Worm (Caenorhabditis elegans) whole organism, L4 larva: ENCODE results near the gene H11E01.3.

Source experiments
- ces-1 ChIP-seq: fragments of 150-350 bp; sonication (generic microtip); optimal IDR thresholded peaks from 4 replicates; lab custom pipeline; 2014; ENCODE audit warnings: missing biosample characterization, missing genetic modification reagents, missing genetic modification characterization
- nhr-11 ChIP-seq: fragments of 150-350 bp; optimal IDR thresholded peaks from 2 replicates; lab custom pipeline; 2014; ENCODE audit warnings: missing biosample characterization, missing genetic modification characterization
- nhr-237 ChIP-seq: sonication (generic microtip); optimal IDR thresholded peaks from 2 replicates; lab custom pipeline; 2017; ENCODE audit warnings: missing biosample characterization, missing genetic modification characterization
- nhr-77 ChIP-seq: fragments of 150-350 bp; optimal IDR thresholded peaks from 2 replicates; lab custom pipeline; 2014; ENCODE audit warnings: missing biosample characterization, missing genetic modification characterization
- pqm-1 ChIP-seq: sonication (generic microtip); optimal IDR thresholded peaks from 2 replicates; lab custom pipeline; 2017; ENCODE audit warnings: missing biosample characterization, missing genetic modification characterization

ce11 chrX:1668748-1669147, 64.0 kb downstream of the H11E01.3 start, which contains the start of gene R09H3.3:
- TF ChIP-seq ces-1 (GFP tag; lab: Kevin White, UChicago) (no peak), nhr-11 (no peak), nhr-77 (tag; lab: Kevin White, UChicago) (no peak), pqm-1 (tag; lab: Kevin White, UChicago) (no peak), nhr-237 (tag; lab: Kevin White, UChicago) (no peak)
